Fruit fly (Drosophila melanogaster): ENCODE data around the gene Fnta.
A peak's percentile ranks its signal among the peaks of the same experiment; 100 is the strongest.

Fnta gene

dm6 chr2L:4810697-4811490 is 19.6 kb downstream of the Fnta start (continued):
- TF ChIP-seq fd85E (GFP tag; optimal IDR thresholded peaks at IDR 0.05) (no peak), Lpt (GFP tag; optimal IDR thresholded peaks at IDR 0.05) (no peak), Sox15 (GFP tag; optimal IDR thresholded peaks at IDR 0.05) (peak; percentile 32), Hr38 (GFP tag; optimal IDR thresholded peaks at IDR 0.05) (no peak), Eip93F (GFP tag; optimal IDR thresholded peaks at IDR 0.05) (no peak), CG16779 (tag; optimal IDR thresholded peaks at IDR 0.05) (no peak), Met (GFP tag; optimal IDR thresholded peaks at IDR 0.05) (peak; percentile 72), Sox102F (GFP tag; optimal IDR thresholded peaks at IDR 0.05) (peak; percentile 38), CG9139 (GFP tag; optimal IDR thresholded peaks at IDR 0.05) (peak; percentile 11), CG8319 (GFP tag; optimal IDR thresholded peaks at IDR 0.05) (peak; percentile 38), dac (GFP tag; optimal IDR thresholded peaks at IDR 0.05) (peak; percentile 7), Smox (GFP tag; optimal IDR thresholded peaks at IDR 0.05) (peak; percentile 65), CG15336 (GFP tag; IDR thresholded peaks at IDR 0.05) (peak; percentile 66), fd59A (GFP tag; optimal IDR thresholded peaks at IDR 0.05) (peak; percentile 69), Blimp-1 (GFP tag; optimal IDR thresholded peaks at IDR 0.05) (peak; percentile 57), CG7368 (GFP tag; optimal IDR thresholded peaks at IDR 0.05) (no peak), CG11762 (GFP tag; optimal IDR thresholded peaks at IDR 0.05; ENCODE audit: insufficient read depth) (peak; percentile 46), CG32006 (GFP tag; optimal IDR thresholded peaks at IDR 0.05) (peak; percentile 85), achi (GFP tag; optimal IDR thresholded peaks at IDR 0.05) (peak; percentile 63), CG6163 (GFP tag; IDR thresholded peaks at IDR 0.05) (no peak; the same call in 2 of the 3 replicates), fkh (GFP tag; optimal IDR thresholded peaks at IDR 0.05) (peak; percentile 57), CG31627 (GFP tag; optimal IDR thresholded peaks at IDR 0.05) (peak; percentile 56), Eip75B (GFP tag; optimal IDR thresholded peaks at IDR 0.05) (peak; percentile 50), ss (GFP tag; optimal IDR thresholded peaks at IDR 0.05) (peak; percentile 39 to 63), CG6792 (GFP tag; optimal IDR thresholded peaks at IDR 0.05) (peak; percentile 65), CG6808 (GFP tag; optimal IDR thresholded peaks at IDR 0.05) (peak; percentile 77)

DNA sequence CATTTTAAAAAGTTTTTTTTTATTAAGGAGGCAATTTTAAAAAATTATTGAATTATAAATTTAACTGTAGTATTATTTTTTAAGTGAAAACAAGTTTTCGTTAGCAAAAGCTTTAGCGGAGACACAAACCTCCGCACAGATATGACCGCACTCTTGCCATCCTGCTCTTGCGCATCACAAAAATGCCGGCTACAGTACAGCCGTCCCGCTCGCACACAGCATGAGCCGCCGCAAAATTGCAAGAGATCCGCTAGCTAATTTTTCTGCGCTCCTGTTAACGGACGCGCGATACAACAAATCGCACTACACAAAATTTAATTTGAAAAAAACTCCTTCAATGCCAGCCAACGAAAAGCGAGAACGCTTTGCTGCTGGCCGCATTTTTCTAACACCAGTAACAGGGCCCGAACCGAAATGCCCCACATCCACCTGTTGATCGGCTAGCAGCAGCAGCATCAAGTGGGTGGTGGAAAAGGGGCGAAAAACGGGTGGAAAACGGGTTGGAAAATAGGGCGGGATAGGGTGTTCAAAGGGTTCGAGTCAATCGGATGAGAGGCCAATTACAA is 20.4 kb downstream of the Fnta start:
- TF ChIP-seq vri (GFP tag; optimal IDR thresholded peaks at IDR 0.05) (peak; percentile 25), net (GFP tag; optimal IDR thresholded peaks at IDR 0.05) (no peak), OdsH (GFP tag; optimal IDR thresholded peaks at IDR 0.05) (peak; percentile 11), spab (GFP tag; optimal IDR thresholded peaks at IDR 0.05) (no peak), CG7368 (GFP tag; optimal IDR thresholded peaks at IDR 0.05) (peak; percentile 26), CG6163 (GFP tag; IDR thresholded peaks at IDR 0.05) (peak; percentile 21; the same call in 1 of the 3 replicates), CG10631 (GFP tag; optimal IDR thresholded peaks at IDR 0.05) (no peak), CG6276 (GFP tag; optimal IDR thresholded peaks at IDR 0.05) (no peak), Gug (GFP tag; IDR thresholded peaks at IDR 0.05) (no peak), Eip75B (GFP tag; optimal IDR thresholded peaks at IDR 0.05) (no peak), CG6792 (GFP tag; optimal IDR thresholded peaks at IDR 0.05) (peak; percentile 40), CG6854 (GFP tag; optimal IDR thresholded peaks at IDR 0.05) (peak; percentile 79), eg (GFP tag; IDR thresholded peaks at IDR 0.05) (peak; percentile 36; the same call in 1 of the 3 replicates), Eip93F (GFP tag; optimal IDR thresholded peaks at IDR 0.05) (no peak), Ets96B (tag; optimal IDR thresholded peaks at IDR 0.05) (peak; percentile 10), lz (GFP tag; optimal IDR thresholded peaks at IDR 0.05) (peak; percentile 26), topi (GFP tag; optimal IDR thresholded peaks at IDR 0.05) (peak; percentile 12), acj6 (GFP tag; optimal IDR thresholded peaks at IDR 0.05) (peak; percentile 17), CG15336 (GFP tag; IDR thresholded peaks at IDR 0.05) (peak; percentile 46; the same call in 1 of the 2 replicates), ss (GFP tag; optimal IDR thresholded peaks at IDR 0.05) (no peak), Sox102F (GFP tag; optimal IDR thresholded peaks at IDR 0.05) (peak; percentile 25), svp (GFP tag) (peak; percentile 67), CG3919 (GFP tag; optimal IDR thresholded peaks at IDR 0.05) (peak; percentile 42), Hr4 (GFP tag; optimal IDR thresholded peaks at IDR 0.05) (no peak), CG3032 (tag; optimal IDR thresholded peaks at IDR 0.05) (peak; percentile 28), Hr39 (GFP tag; optimal IDR thresholded peaks at IDR 0.05) (no peak), dsx (GFP tag; optimal IDR thresholded peaks at IDR 0.05; ENCODE audit: poor library complexity, severe bottlenecking) (peak; percentile 53), esn (GFP tag; optimal IDR thresholded peaks at IDR 0.05) (peak; percentile 49), Sox15 (GFP tag; optimal IDR thresholded peaks at IDR 0.05) (no peak), pdm3 (GFP tag; optimal IDR thresholded peaks at IDR 0.05) (peak; percentile 10), Smox (GFP tag; optimal IDR thresholded peaks at IDR 0.05) (peak; percentile 29)
